Fruit fly (Drosophila melanogaster) whole organism, embryonic: Measurements from ENCODE around the gene CG33284.

ENCODE experiments used
- Atf-2 ChIP-seq: fragments of 200-800 bp; sonication (Bioruptor generic); optimal IDR thresholded peaks from 2 replicates; lab custom pipeline; 2016; ENCODE audit warnings: missing biosample characterization, missing genetic modification characterization
- Atf6 ChIP-seq: fragments of 200-800 bp; sonication (Bioruptor generic); IDR thresholded peaks from 2 replicates; pipeline ENCODE4 v1.3.6; 2022; ENCODE audit warnings: missing biosample characterization, missing genetic modification characterization
- Bteb2 ChIP-seq: fragments of 200-800 bp; sonication (Bioruptor generic); optimal IDR thresholded peaks from 2 replicates; lab custom pipeline; 2016; ENCODE audit warnings: missing biosample characterization, missing genetic modification characterization
- CG15479 ChIP-seq: fragments of 200-800 bp; sonication (Bioruptor generic); optimal IDR thresholded peaks from 3 replicates; lab custom pipeline; 2019; ENCODE audit warnings: missing biosample characterization, mild to moderate bottlenecking, missing genetic modification characterization, moderate library complexity
- CG17328 ChIP-seq: fragments of 200-800 bp; sonication (Bioruptor generic); IDR thresholded peaks from 2 replicates; pipeline ENCODE4 v1.3.6; 2022; ENCODE audit warnings: missing biosample characterization, missing genetic modification characterization
- CG17361 ChIP-seq: fragments of 200-800 bp; sonication (Bioruptor generic); IDR thresholded peaks from 3 replicates; pipeline ENCODE4 v1.3.6; 2022; ENCODE audit warnings: missing biosample characterization, missing genetic modification characterization
- CG18764 ChIP-seq: fragments of 200-800 bp; sonication (Bioruptor generic); optimal IDR thresholded peaks from 3 replicates; lab custom pipeline; 2016; ENCODE audit warnings: missing biosample characterization, missing genetic modification characterization
- CG2202 ChIP-seq: fragments of 200-800 bp; sonication (Bioruptor generic); optimal IDR thresholded peaks from 2 replicates; lab custom pipeline; 2018; ENCODE audit warnings: missing biosample characterization, mild to moderate bottlenecking, missing genetic modification characterization
- CG3281 ChIP-seq: fragments of 200-800 bp; sonication (Bioruptor generic); optimal IDR thresholded peaks from 3 replicates; lab custom pipeline; 2017; ENCODE audit warnings: missing biosample characterization, mild to moderate bottlenecking, missing genetic modification characterization
- CG33213 ChIP-seq: fragments of 200-800 bp; sonication (Bioruptor generic); optimal IDR thresholded peaks from 3 replicates; lab custom pipeline; 2016; ENCODE audit warnings: missing biosample characterization, missing genetic modification characterization
- CG4328 ChIP-seq: fragments of 200-800 bp; sonication (Bioruptor generic); optimal IDR thresholded peaks from 3 replicates; lab custom pipeline; 2017; ENCODE audit warnings: missing biosample characterization, missing genetic modification reagents, missing genetic modification characterization
- CG4360 ChIP-seq: fragments of 200-800 bp; sonication (Bioruptor generic); IDR thresholded peaks from 2 replicates; pipeline ENCODE4 v1.3.6; 2022; ENCODE audit warnings: missing biosample characterization, missing genetic modification characterization
- CG6254 ChIP-seq: fragments of 200-800 bp; sonication (Bioruptor generic); optimal IDR thresholded peaks from 3 replicates; lab custom pipeline; 2017; ENCODE audit warnings: mild to moderate bottlenecking, missing biosample characterization, missing genetic modification reagents, missing genetic modification characterization
- CG7745 ChIP-seq: fragments of 200-800 bp; sonication (Bioruptor generic); optimal IDR thresholded peaks from 2 replicates; lab custom pipeline; 2018; ENCODE audit warnings: missing biosample characterization, mild to moderate bottlenecking, missing genetic modification characterization, moderate library complexity
- CG8089 ChIP-seq: fragments of 200-800 bp; sonication (Bioruptor generic); optimal IDR thresholded peaks from 3 replicates; lab custom pipeline; 2016; ENCODE audit warnings: missing biosample characterization, missing genetic modification characterization
- CG8388 ChIP-seq: fragments of 200-800 bp; sonication (Bioruptor generic); optimal IDR thresholded peaks from 2 replicates; lab custom pipeline; 2019; ENCODE audit warnings: missing biosample characterization, mild to moderate bottlenecking, missing genetic modification characterization, moderate library complexity
- CG9797 ChIP-seq: fragments of 200-800 bp; sonication (Bioruptor generic); optimal IDR thresholded peaks from 3 replicates; lab custom pipeline; 2018; ENCODE audit warnings: missing biosample characterization, mild to moderate bottlenecking, missing genetic modification characterization
- CG9932 ChIP-seq: fragments of 200-800 bp; sonication (Bioruptor generic); IDR thresholded peaks from 2 replicates; pipeline ENCODE4 v1.3.6; 2022; ENCODE audit warnings: missing biosample characterization, missing genetic modification characterization
- Chrac-16 ChIP-seq: fragments of 200-800 bp; sonication (Bioruptor generic); optimal IDR thresholded peaks from 3 replicates; lab custom pipeline; 2016; ENCODE audit warnings: missing biosample characterization, missing genetic modification characterization
- D19A ChIP-seq: fragments of 200-800 bp; optimal IDR thresholded peaks from 3 replicates; lab custom pipeline; 2019; ENCODE audit warnings: missing biosample characterization, mild to moderate bottlenecking, missing genetic modification characterization, moderate library complexity
- D19B ChIP-seq: fragments of 200-800 bp; sonication (Bioruptor generic); optimal IDR thresholded peaks from 2 replicates; lab custom pipeline; 2017; ENCODE audit warnings: missing biosample characterization, mild to moderate bottlenecking, missing genetic modification characterization
- Deaf1 ChIP-seq: fragments of 200-800 bp; optimal IDR thresholded peaks from 3 replicates; lab custom pipeline; 2019; ENCODE audit warnings: missing biosample characterization, mild to moderate bottlenecking, missing genetic modification characterization, moderate library complexity
- Doc2 ChIP-seq: fragments of 200-800 bp; sonication (Bioruptor generic); IDR thresholded peaks from 2 replicates; pipeline ENCODE4 v1.3.6; 2022; ENCODE audit warnings: missing biosample characterization, missing genetic modification characterization
- Eip74EF ChIP-seq, 2 experiments: fragments of 200-800 bp in 1 of 2; fragments of >200 bp in 1 of 2; sonication (Bioruptor generic) in 1 of 2; optimal IDR thresholded peaks; 2 replicates each; lab custom pipeline; 2017 to 2019; ENCODE audit warnings: missing biosample characterization in 2 of 2, missing genetic modification characterization in 2 of 2, mild to moderate bottlenecking in 1 of 2, moderate library complexity in 1 of 2
- Gsc ChIP-seq: fragments of 200-800 bp; sonication (Bioruptor generic); IDR thresholded peaks from 2 replicates; pipeline ENCODE4 v1.3.6; 2022; ENCODE audit warnings: missing biosample characterization, missing genetic modification characterization
- Pdp1 ChIP-seq, 2 experiments: fragments of 200-800 bp; sonication (Bioruptor generic); optimal IDR thresholded peaks; 3 replicates each; lab custom pipeline; 2016; ENCODE audit warnings: missing biosample characterization in 2 of 2, missing genetic modification characterization in 2 of 2, mild to moderate bottlenecking in 1 of 2, moderate library complexity in 1 of 2
- Sox100B ChIP-seq: fragments of 200-800 bp; sonication (Bioruptor generic); optimal IDR thresholded peaks from 3 replicates; lab custom pipeline; 2018; ENCODE audit warnings: missing biosample characterization, mild to moderate bottlenecking, missing genetic modification characterization
- Spps ChIP-seq: fragments of 200-800 bp; sonication (Bioruptor generic); optimal IDR thresholded peaks from 2 replicates; lab custom pipeline; 2018; ENCODE audit warnings: missing biosample characterization, mild to moderate bottlenecking, missing genetic modification characterization
- Sry-δ ChIP-seq: fragments of 200-800 bp; sonication (Bioruptor generic); optimal IDR thresholded peaks from 2 replicates; lab custom pipeline; 2016; ENCODE audit warnings: missing biosample characterization, missing genetic modification characterization
- amos ChIP-seq: fragments of 200-800 bp; sonication (Bioruptor generic); IDR thresholded peaks from 2 replicates; pipeline ENCODE4 v1.3.6; 2022; ENCODE audit warnings: missing biosample characterization, missing genetic modification characterization; ENCODE audit not compliant: partially characterized antibody
- az2 ChIP-seq: fragments of 200-800 bp; sonication (Bioruptor generic); optimal IDR thresholded peaks from 3 replicates; lab custom pipeline; 2016; ENCODE audit warnings: missing biosample characterization, missing genetic modification characterization
- cato ChIP-seq: fragments of 200-800 bp; sonication (Bioruptor generic); optimal IDR thresholded peaks from 2 replicates; lab custom pipeline; 2016; ENCODE audit warnings: missing biosample characterization, missing genetic modification characterization, borderline replicate concordance
- crp ChIP-seq, 2 experiments: fragments of 200-800 bp; sonication (Bioruptor generic); optimal IDR thresholded peaks; 2 replicates in 1 of 2; 3 replicates in 1 of 2; lab custom pipeline; 2017; ENCODE audit warnings: missing biosample characterization in 2 of 2, missing genetic modification characterization in 2 of 2, mild to moderate bottlenecking in 1 of 2, moderate library complexity in 1 of 2
- dpn ChIP-seq, 2 experiments: fragments of 200-800 bp; sonication (Bioruptor generic); optimal IDR thresholded peaks; 3 replicates each; lab custom pipeline; 2016; ENCODE audit warnings: missing biosample characterization in 2 of 2, missing genetic modification characterization in 2 of 2
- exex ChIP-seq: fragments of 200-800 bp; sonication (Bioruptor generic); optimal IDR thresholded peaks from 4 replicates; lab custom pipeline; 2018; ENCODE audit warnings: missing biosample characterization, mild to moderate bottlenecking, missing genetic modification characterization, moderate library complexity
- fd64A ChIP-seq: fragments of 200-800 bp; sonication (Bioruptor generic); optimal IDR thresholded peaks from 3 replicates; lab custom pipeline; 2018; ENCODE audit warnings: missing biosample characterization, mild to moderate bottlenecking, missing genetic modification characterization
- fd96Cb ChIP-seq: fragments of 200-800 bp; sonication (Bioruptor generic); optimal IDR thresholded peaks from 2 replicates; lab custom pipeline; 2018; ENCODE audit warnings: missing biosample characterization, mild to moderate bottlenecking, missing genetic modification characterization, moderate library complexity
- hb ChIP-seq: fragments of 200-800 bp; sonication (Bioruptor generic); IDR thresholded peaks from 3 replicates; pipeline ENCODE4 v1.3.6; 2022; ENCODE audit warnings: missing biosample characterization, missing genetic modification characterization; ENCODE audit not compliant: partially characterized antibody
- jing ChIP-seq: fragments of 200-800 bp; sonication (Bioruptor generic); optimal IDR thresholded peaks from 2 replicates; lab custom pipeline; 2018; ENCODE audit warnings: missing biosample characterization, mild to moderate bottlenecking, missing genetic modification characterization
- lola ChIP-seq, 3 experiments: fragments of >200 bp in 2 of 3; fragments of 200-800 bp in 1 of 3; sonication (Bioruptor generic) in 1 of 3; optimal IDR thresholded peaks; 2 replicates each; lab custom pipeline; 2017 to 2019; ENCODE audit warnings: missing biosample characterization in 3 of 3, missing genetic modification characterization in 3 of 3, mild to moderate bottlenecking in 1 of 3, moderate library complexity in 1 of 3
- mld ChIP-seq: fragments of 200-800 bp; sonication (Bioruptor generic); IDR thresholded peaks from 3 replicates; pipeline ENCODE4 v1.3.6; 2022; ENCODE audit warnings: missing biosample characterization, missing genetic modification characterization; ENCODE audit not compliant: partially characterized antibody
- odd ChIP-seq: fragments of 200-800 bp; sonication (Bioruptor generic); optimal IDR thresholded peaks from 2 replicates; lab custom pipeline; 2017; ENCODE audit warnings: missing biosample characterization, mild to moderate bottlenecking, missing genetic modification characterization
- pum ChIP-seq: fragments of 200-800 bp; sonication (Bioruptor generic); optimal IDR thresholded peaks from 2 replicates; lab custom pipeline; 2016; ENCODE audit warnings: missing biosample characterization, missing genetic modification characterization
- pzg ChIP-seq: fragments of 200-800 bp; sonication (Bioruptor generic); optimal IDR thresholded peaks from 3 replicates; lab custom pipeline; 2018; ENCODE audit warnings: missing biosample characterization, mild to moderate bottlenecking, missing genetic modification characterization, moderate library complexity
- salm ChIP-seq: fragments of 200-800 bp; sonication (Bioruptor generic); optimal IDR thresholded peaks from 2 replicates; lab custom pipeline; 2018; ENCODE audit warnings: missing biosample characterization, mild to moderate bottlenecking, missing genetic modification characterization
- sd ChIP-seq: fragments of 200-800 bp; sonication (Bioruptor generic); optimal IDR thresholded peaks from 3 replicates; lab custom pipeline; 2018; ENCODE audit warnings: missing biosample characterization, mild to moderate bottlenecking, missing genetic modification characterization, moderate library complexity
- usp ChIP-seq: fragments of >200 bp; optimal IDR thresholded peaks from 2 replicates; lab custom pipeline; 2017; ENCODE audit warnings: missing biosample characterization, missing genetic modification characterization
- wek ChIP-seq: fragments of 200-800 bp; sonication (Bioruptor generic); optimal IDR thresholded peaks from 3 replicates; lab custom pipeline; 2018; ENCODE audit warnings: missing biosample characterization, mild to moderate bottlenecking, missing genetic modification characterization, moderate library complexity

The CG33284 gene

dm6 chr3L:21172527-21173253 lies 49.1 kb downstream of the CG33284 start, which contains the start of the genes chb and AsnS (continued):
- TF ChIP-seq Pdp1 (GFP tag; optimal IDR thresholded peaks at IDR 0.05; lab: Kevin White, UChicago) = peak; percentile 73 to 85
- TF ChIP-seq dpn (GFP tag; optimal IDR thresholded peaks at IDR 0.05; lab: Kevin White, UChicago) = peak; percentile 74 to 89
- peak in 1 of 2 experiments; percentile 77 for TF ChIP-seq crp (GFP tag; optimal IDR thresholded peaks at IDR 0.05; lab: Kevin White, UChicago)
- no peak for TF ChIP-seq wek (GFP tag; lab: Kevin White, UChicago)
- TF ChIP-seq D19A (tag; lab: Kevin White, UChicago) = peak; percentile 99
- peak; percentile 68 for TF ChIP-seq D19B (GFP tag; lab: Kevin White, UChicago)
- TF ChIP-seq amos = no peak
- peak; percentile 80 for TF ChIP-seq Chrac-16 (GFP tag; lab: Kevin White, UChicago)
- TF ChIP-seq CG33213 (GFP tag; lab: Kevin White, UChicago) = no peak
- peak; percentile 78 for TF ChIP-seq cato (GFP tag; lab: Kevin White, UChicago)
- TF ChIP-seq Deaf1 (tag; lab: Kevin White, UChicago) = no peak
- peak; percentile 91 for TF ChIP-seq CG9932 (GFP tag; lab: Robert Waterston, UW)
- TF ChIP-seq salm (tag; lab: Kevin White, UChicago) = peak; percentile 87
- peak; percentile 43 for TF ChIP-seq CG8089 (GFP tag; lab: Kevin White, UChicago)
- TF ChIP-seq Doc2 (GFP tag; lab: Robert Waterston, UW) = peak; percentile 53
- peak; percentile 76 for TF ChIP-seq sd
- peak; percentile 93 for TF ChIP-seq CG17328 (GFP tag; lab: Robert Waterston, UW)
- peak; percentile 84 for TF ChIP-seq CG7745 (tag; lab: Kevin White, UChicago)
- peak; percentile 82 for TF ChIP-seq az2 (GFP tag; lab: Kevin White, UChicago)
- TF ChIP-seq CG3281 (GFP tag; lab: Kevin White, UChicago) = peak; percentile 89
- TF ChIP-seq Atf-2 (GFP tag; lab: Kevin White, UChicago) = peak; percentile 21
- TF ChIP-seq usp (GFP tag; lab: Kevin White, UChicago) = no peak
- TF ChIP-seq lola (GFP tag; optimal IDR thresholded peaks at IDR 0.05; lab: Kevin White, UChicago) = peak in 1 of 3 experiments; percentile 63
- peak; percentile 67 for TF ChIP-seq exex
- TF ChIP-seq CG4328 (GFP tag; lab: Kevin White, UChicago) = no peak
- 0 out of 2 replicates have a peak, but pooled peaks have one; percentile 29 for TF ChIP-seq CG4360
- TF ChIP-seq fd96Cb = peak; percentile 94
- no peak for TF ChIP-seq mld (GFP tag; lab: Robert Waterston, UW)
- peak; percentile 94 for TF ChIP-seq Atf6 (GFP tag; lab: Robert Waterston, UW)
- no peak for TF ChIP-seq CG15479 (GFP tag; lab: Kevin White, UChicago)
- peak; percentile 50 for TF ChIP-seq Gsc
- peak; percentile 12 for TF ChIP-seq CG6254 (GFP tag; lab: Kevin White, UChicago)
- peak; percentile 83 for TF ChIP-seq odd (GFP tag; lab: Kevin White, UChicago)
- TF ChIP-seq CG9797 (GFP tag; lab: Kevin White, UChicago) = no peak
- TF ChIP-seq fd64A (GFP tag; lab: Kevin White, UChicago) = peak; percentile 7
- TF ChIP-seq Sry-δ (GFP tag; lab: Kevin White, UChicago) = peak; percentile 24
- peak; percentile 64 for TF ChIP-seq jing
- peak; percentile 68 for TF ChIP-seq CG18764 (GFP tag; lab: Kevin White, UChicago)
- peak; percentile 90 for TF ChIP-seq CG8388
- peak; percentile 61 for TF ChIP-seq pum (GFP tag; lab: Kevin White, UChicago)
- TF ChIP-seq pzg (GFP tag; lab: Kevin White, UChicago) = no peak
- peak; percentile 88 for TF ChIP-seq Bteb2 (GFP tag; lab: Kevin White, UChicago)
- TF ChIP-seq Spps = peak; percentile 66
- peak in 1 of 2 experiments; percentile 85 for TF ChIP-seq Eip74EF (GFP tag; optimal IDR thresholded peaks at IDR 0.05; lab: Kevin White, UChicago)
- peak; percentile 67 for TF ChIP-seq CG2202
- TF ChIP-seq hb = no peak
- TF ChIP-seq Sox100B (GFP tag; lab: Kevin White, UChicago) = peak; percentile 88
- TF ChIP-seq CG17361 (GFP tag; lab: Robert Waterston, UW) = peak; percentile 92
